Worm (Caenorhabditis elegans) whole organism, midembryonic: Measurements from ENCODE around the gene K01D12.8.

Experiments
- T22C8.4 ChIP-seq: fragments of 200-800 bp; sonication (Bioruptor generic); IDR thresholded peaks from 2 replicates; pipeline ENCODE4 v1.3.6; 2022; ENCODE audit warnings: missing genetic modification characterization, missing compliant biosample characterization
- cog-1 ChIP-seq: sonication (generic microtip); optimal IDR thresholded peaks from 2 replicates; lab custom pipeline; 2016; ENCODE audit warnings: missing genetic modification characterization, missing compliant biosample characterization
- flt-1 ChIP-seq: fragments of 200-800 bp; sonication (Bioruptor generic); IDR thresholded peaks from 2 replicates; pipeline ENCODE4 v1.3.6; 2022; ENCODE audit warnings: missing genetic modification characterization, missing compliant biosample characterization
- klf-2 ChIP-seq: fragments of 200-800 bp; sonication (Bioruptor generic); conservative IDR thresholded peaks from 2 replicates; pipeline ENCODE4 v1.3.6; 2022; ENCODE audit warnings: missing genetic modification reagents, missing genetic modification characterization, missing compliant biosample characterization
- med-1 ChIP-seq: sonication (generic microtip); optimal IDR thresholded peaks from 2 replicates; lab custom pipeline; 2017; ENCODE audit warnings: missing genetic modification characterization, mild to moderate bottlenecking, missing compliant biosample characterization, antibody characterized with exemption, missing genetic modification reagents; ENCODE audit not compliant: insufficient read depth
- ref-1 ChIP-seq: fragments of 200-800 bp; sonication (Bioruptor generic); conservative IDR thresholded peaks from 2 replicates; pipeline ENCODE4 v1.3.6; 2022; ENCODE audit warnings: missing genetic modification reagents, missing genetic modification characterization, missing compliant biosample characterization
- tab-1 ChIP-seq: fragments of 200-800 bp; sonication (Bioruptor generic); IDR thresholded peaks from 2 replicates; pipeline ENCODE4 v1.3.6; 2022; ENCODE audit warnings: missing genetic modification characterization, missing compliant biosample characterization
- ztf-23 ChIP-seq: fragments of 200-800 bp; sonication (Bioruptor generic); IDR thresholded peaks from 2 replicates; pipeline ENCODE4 v1.3.6; 2022; ENCODE audit warnings: missing genetic modification reagents, missing genetic modification characterization, missing compliant biosample characterization
- ztf-29 ChIP-seq: fragments of 200-800 bp; sonication (Bioruptor generic); IDR thresholded peaks from 2 replicates; pipeline ENCODE4 v1.3.6; 2022; ENCODE audit warnings: missing genetic modification reagents, missing genetic modification characterization, missing compliant biosample characterization

Gene K01D12.8

ce11 chrV:12405929-12406328, 3.5 kb downstream of the K01D12.8 start, which contains the start of gene K01D12.10:
Gene K01D12.10 (plus strand): TSS chrV:12406229.
- TF ChIP-seq cog-1 (tag; lab: Kevin White, UChicago): no peak
- no peak for TF ChIP-seq ref-1 (GFP tag; lab: Robert Waterston, UW)
- TF ChIP-seq flt-1 (GFP tag; lab: Robert Waterston, UW): no peak
- TF ChIP-seq med-1 (GFP tag; lab: Kevin White, UChicago): no peak

ce11 chrV:12406514-12406913, 4.1 kb downstream of the K01D12.8 start:
- TF ChIP-seq med-1 (GFP tag; lab: Kevin White, UChicago) (no peak), ref-1 (GFP tag; lab: Robert Waterston, UW) (no peak), klf-2 (GFP tag; lab: Robert Waterston, UW) (0 out of 2 replicates have a peak, but pooled peaks have one; percentile 14)

DNA sequence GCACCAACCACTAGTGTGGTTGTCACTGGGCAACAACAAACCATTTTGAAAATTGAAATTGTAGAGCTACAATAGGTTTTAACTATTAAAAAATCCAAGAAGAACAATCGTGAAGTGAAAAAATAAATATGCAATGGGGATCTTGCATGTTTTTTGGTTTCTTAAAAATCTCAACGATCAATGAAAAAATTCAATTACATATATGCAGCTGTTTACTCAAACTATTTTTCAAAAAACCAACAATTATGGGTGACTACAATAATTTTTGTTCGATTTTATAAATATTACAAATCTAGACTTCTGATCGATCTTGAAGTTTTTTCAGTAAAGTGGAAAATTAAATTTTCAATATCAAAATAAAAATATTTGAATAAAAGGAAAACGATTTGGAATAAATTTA, 6.1 kb downstream of the K01D12.8 start, which contains the start of gene cdr-4:
TSS of gene cdr-4 (minus strand) at position 101 of the 400 bp plus-strand sequence.
- TF ChIP-seq ref-1 (GFP tag; lab: Robert Waterston, UW) (no peak), flt-1 (GFP tag; lab: Robert Waterston, UW) (no peak), cog-1 (tag; lab: Kevin White, UChicago) (no peak), tab-1 (no peak), T22C8.4 (GFP tag; lab: Robert Waterston, UW) (no peak), ztf-29 (GFP tag; lab: Robert Waterston, UW) (no peak), klf-2 (GFP tag; lab: Robert Waterston, UW) (no peak)

DNA sequence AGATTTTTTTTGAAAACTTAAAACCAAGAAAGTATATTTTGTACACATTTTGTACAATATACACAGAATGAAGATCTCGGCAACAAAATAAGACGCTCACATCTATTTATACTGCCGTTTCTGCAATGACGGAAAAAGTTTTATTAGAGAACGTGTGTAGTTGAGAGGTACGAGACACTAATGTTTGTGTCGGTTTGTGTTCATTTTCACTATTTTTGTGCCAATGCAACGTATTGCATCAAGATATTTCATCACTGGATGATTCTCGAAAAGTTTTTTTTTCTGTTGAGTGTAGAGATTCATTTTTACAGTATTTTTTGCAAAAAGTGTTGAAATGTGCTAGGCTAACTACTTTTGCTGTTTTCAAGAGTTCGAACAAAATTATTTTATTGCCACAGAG, 6.5 kb downstream of the K01D12.8 start:
- no peak for TF ChIP-seq ztf-29 (GFP tag; lab: Robert Waterston, UW)
- no peak for TF ChIP-seq klf-2 (GFP tag; lab: Robert Waterston, UW)
- no peak for TF ChIP-seq T22C8.4 (GFP tag; lab: Robert Waterston, UW)
- no peak for TF ChIP-seq cog-1 (tag; lab: Kevin White, UChicago)

- TF ChIP-seq flt-1 (GFP tag; lab: Robert Waterston, UW): no peak
- TF ChIP-seq T22C8.4 (GFP tag; lab: Robert Waterston, UW): no peak
- TF ChIP-seq med-1 (GFP tag; lab: Kevin White, UChicago): no peak
Observed at ce11 chrV:12410416-12411001, 8.1 kb downstream of the K01D12.8 start, which contains the start of gene hrg-2. Gene hrg-2 (minus strand): TSS chrV:12410513.

- TF ChIP-seq med-1 (GFP tag; lab: Kevin White, UChicago) (no peak), tab-1 (no peak), ref-1 (GFP tag; lab: Robert Waterston, UW) (no peak), cog-1 (tag; lab: Kevin White, UChicago) (no peak), ztf-29 (GFP tag; lab: Robert Waterston, UW) (no peak), klf-2 (GFP tag; lab: Robert Waterston, UW) (no peak), T22C8.4 (GFP tag; lab: Robert Waterston, UW) (no peak)
Observed at ce11 chrV:12411909-12412308, 9.5 kb downstream of the K01D12.8 start, which contains the start of gene cdr-7. Gene cdr-7 (minus strand): TSS chrV:12412113.

ce11 chrV:12412321-12412720, 9.9 kb downstream of the K01D12.8 start:
- TF ChIP-seq T22C8.4 (GFP tag; lab: Robert Waterston, UW) (no peak), cog-1 (tag; lab: Kevin White, UChicago) (no peak), ref-1 (GFP tag; lab: Robert Waterston, UW) (no peak), ztf-29 (GFP tag; lab: Robert Waterston, UW) (no peak), flt-1 (GFP tag; lab: Robert Waterston, UW) (no peak)

DNA sequence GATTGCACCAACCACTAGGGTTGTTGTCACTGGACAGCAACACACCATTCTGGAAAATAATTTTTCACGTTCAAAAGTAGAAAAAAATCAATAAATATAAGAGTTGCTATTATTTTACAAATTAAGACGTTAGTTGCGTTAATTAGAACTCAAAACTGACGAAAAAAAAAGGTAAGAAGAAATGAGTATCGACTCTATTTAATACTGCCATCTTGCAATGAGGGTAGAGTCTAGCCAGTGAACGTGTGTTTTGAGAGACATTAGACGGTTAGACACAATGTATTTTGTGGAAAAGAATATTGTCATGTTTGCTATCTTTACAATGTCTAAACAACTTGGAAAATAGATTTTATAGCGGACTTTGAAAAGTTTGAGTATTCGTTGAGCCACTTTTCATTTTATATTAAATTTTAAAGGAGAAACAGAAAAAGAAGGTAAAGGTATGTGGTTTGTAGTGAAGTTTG, 11.2 kb downstream of the K01D12.8 start, which contains the start of gene cdr-6:
TSS of gene cdr-6 (minus strand) at position 51 of the 464 bp plus-strand sequence.
- no peak for TF ChIP-seq ztf-23
- no peak for TF ChIP-seq tab-1
- TF ChIP-seq klf-2 (GFP tag; lab: Robert Waterston, UW): no peak
- TF ChIP-seq ref-1 (GFP tag; lab: Robert Waterston, UW): no peak
- no peak for TF ChIP-seq med-1 (GFP tag; lab: Kevin White, UChicago)
- TF ChIP-seq cog-1 (tag; lab: Kevin White, UChicago): no peak
- TF ChIP-seq ztf-29 (GFP tag; lab: Robert Waterston, UW): no peak

- TF ChIP-seq klf-2 (GFP tag; lab: Robert Waterston, UW) (no peak), tab-1 (no peak), ztf-23 (no peak), cog-1 (tag; lab: Kevin White, UChicago) (no peak), ztf-29 (GFP tag; lab: Robert Waterston, UW) (no peak), T22C8.4 (GFP tag; lab: Robert Waterston, UW) (no peak), flt-1 (GFP tag; lab: Robert Waterston, UW) (no peak), ref-1 (GFP tag; lab: Robert Waterston, UW) (no peak), med-1 (GFP tag; lab: Kevin White, UChicago) (no peak)
Observed at ce11 chrV:12414362-12414761, 11.9 kb downstream of the K01D12.8 start.

DNA sequence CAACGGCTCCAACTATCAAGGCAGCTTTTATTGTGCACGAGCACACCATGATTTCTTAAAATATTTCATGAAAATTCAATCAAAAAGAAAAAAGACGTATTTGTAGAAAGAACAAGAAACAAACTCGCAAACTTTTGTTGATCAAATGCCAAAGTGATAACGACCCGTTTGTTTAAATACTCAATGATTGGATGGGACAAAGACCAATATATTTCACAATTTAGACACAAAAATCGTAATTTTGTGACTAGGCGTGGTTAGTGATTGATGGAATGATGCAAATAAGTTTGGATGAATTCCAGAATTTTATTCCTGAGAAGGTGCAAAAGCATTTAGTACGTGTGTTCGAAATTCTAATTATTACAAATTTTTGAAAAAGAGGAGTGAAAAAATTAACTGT, 13.2 kb downstream of the K01D12.8 start, which contains the start of gene cdr-2:
TSS of gene cdr-2 (minus strand) at position 54 of the 400 bp plus-strand sequence.
- no peak for TF ChIP-seq ztf-29 (GFP tag; lab: Robert Waterston, UW)
